Fruit fly (Drosophila melanogaster) whole organism, embryonic: ENCODE data around the gene CG34251.

Source experiments
- ATbp ChIP-seq: fragments of 200-800 bp; sonication (Bioruptor generic); optimal IDR thresholded peaks from 2 replicates; lab custom pipeline; 2017; ENCODE audit warnings: missing biosample characterization, mild to moderate bottlenecking, missing genetic modification characterization, missing genetic modification reagents
- CG10209 ChIP-seq: fragments of 200-800 bp; sonication (Bioruptor generic); optimal IDR thresholded peaks from 3 replicates; lab custom pipeline; 2017; ENCODE audit warnings: missing biosample characterization, mild to moderate bottlenecking, missing genetic modification characterization, missing genetic modification reagents
- CG10267 ChIP-seq: fragments of 200-800 bp; sonication (Bioruptor generic); optimal IDR thresholded peaks from 2 replicates; lab custom pipeline; 2018; ENCODE audit warnings: missing biosample characterization, mild to moderate bottlenecking, missing genetic modification characterization, moderate library complexity
- CG10321 ChIP-seq: fragments of 200-800 bp; sonication (Bioruptor generic); IDR thresholded peaks from 2 replicates; pipeline ENCODE4 v1.3.6; 2022; ENCODE audit warnings: missing biosample characterization, missing genetic modification characterization
- CG12071 ChIP-seq: fragments of 200-800 bp; sonication (Bioruptor generic); optimal IDR thresholded peaks from 3 replicates; lab custom pipeline; 2018; ENCODE audit warnings: missing biosample characterization, mild to moderate bottlenecking, missing genetic modification characterization
- CG14860 ChIP-seq: fragments of 200-800 bp; sonication (Bioruptor generic); IDR thresholded peaks from 3 replicates; pipeline ENCODE4 v1.3.6; 2022; ENCODE audit warnings: missing biosample characterization, missing genetic modification characterization; ENCODE audit not compliant: partially characterized antibody
- CG15011 ChIP-seq: fragments of 200-800 bp; sonication (Bioruptor generic); optimal IDR thresholded peaks from 3 replicates; lab custom pipeline; 2018; ENCODE audit warnings: missing biosample characterization, mild to moderate bottlenecking, missing genetic modification characterization
- CG1529 ChIP-seq: fragments of 200-800 bp; sonication (Bioruptor generic); optimal IDR thresholded peaks from 3 replicates; lab custom pipeline; 2018; ENCODE audit warnings: missing biosample characterization, missing genetic modification characterization
- CG17359 ChIP-seq: fragments of 200-800 bp; sonication (Bioruptor generic); optimal IDR thresholded peaks from 3 replicates; lab custom pipeline; 2018; ENCODE audit warnings: missing biosample characterization, mild to moderate bottlenecking, missing genetic modification characterization, moderate library complexity
- CG2116 ChIP-seq: fragments of 200-800 bp; sonication (Bioruptor generic); optimal IDR thresholded peaks from 3 replicates; lab custom pipeline; 2018; ENCODE audit warnings: missing biosample characterization, mild to moderate bottlenecking, missing genetic modification characterization
- CG2199 ChIP-seq: fragments of 200-800 bp; sonication (Bioruptor generic); IDR thresholded peaks from 3 replicates; pipeline ENCODE4 v1.3.6; 2022; ENCODE audit warnings: missing biosample characterization, missing genetic modification characterization
- CG2202 ChIP-seq: fragments of 200-800 bp; sonication (Bioruptor generic); optimal IDR thresholded peaks from 2 replicates; lab custom pipeline; 2018; ENCODE audit warnings: missing biosample characterization, mild to moderate bottlenecking, missing genetic modification characterization
- CG2875 ChIP-seq: fragments of 200-800 bp; sonication (Bioruptor generic); optimal IDR thresholded peaks from 2 replicates; lab custom pipeline; 2017; ENCODE audit warnings: missing biosample characterization, mild to moderate bottlenecking, missing genetic modification characterization, missing genetic modification reagents
- CG2889 ChIP-seq: fragments of 200-800 bp; sonication (Bioruptor generic); IDR thresholded peaks from 3 replicates; pipeline ENCODE4 v1.3.6; 2022; ENCODE audit warnings: missing biosample characterization, missing genetic modification characterization
- CG3163 ChIP-seq: fragments of 200-800 bp; sonication (Bioruptor generic); optimal IDR thresholded peaks from 3 replicates; lab custom pipeline; 2016; ENCODE audit warnings: missing biosample characterization, missing genetic modification characterization
- CG3281 ChIP-seq: fragments of 200-800 bp; sonication (Bioruptor generic); optimal IDR thresholded peaks from 3 replicates; lab custom pipeline; 2017; ENCODE audit warnings: missing biosample characterization, mild to moderate bottlenecking, missing genetic modification characterization
- CG3847 ChIP-seq: fragments of 200-800 bp; sonication (Bioruptor generic); IDR thresholded peaks from 2 replicates; pipeline ENCODE4 v1.3.6; 2022; ENCODE audit warnings: missing biosample characterization, missing genetic modification characterization
- CG3995 ChIP-seq: fragments of 200-800 bp; sonication (Bioruptor generic); optimal IDR thresholded peaks from 3 replicates; lab custom pipeline; 2016; ENCODE audit warnings: missing biosample characterization, missing genetic modification characterization
- CG4617 ChIP-seq: fragments of 200-800 bp; sonication (Bioruptor generic); optimal IDR thresholded peaks from 3 replicates; lab custom pipeline; 2016; ENCODE audit warnings: missing biosample characterization, missing genetic modification characterization, borderline replicate concordance
- CG4707 ChIP-seq: fragments of 200-800 bp; sonication (Bioruptor generic); optimal IDR thresholded peaks from 2 replicates; lab custom pipeline; 2018; ENCODE audit warnings: missing biosample characterization, mild to moderate bottlenecking, missing genetic modification characterization, moderate library complexity
- CG7556 ChIP-seq: fragments of 200-800 bp; sonication (Bioruptor generic); optimal IDR thresholded peaks from 2 replicates; lab custom pipeline; 2017; ENCODE audit warnings: missing biosample characterization, mild to moderate bottlenecking, missing genetic modification characterization
- CG8089 ChIP-seq: fragments of 200-800 bp; sonication (Bioruptor generic); optimal IDR thresholded peaks from 3 replicates; lab custom pipeline; 2016; ENCODE audit warnings: missing biosample characterization, missing genetic modification characterization
- MTF-1 ChIP-seq: fragments of 200-800 bp; sonication (Bioruptor generic); optimal IDR thresholded peaks from 2 replicates; lab custom pipeline; 2018; ENCODE audit warnings: missing biosample characterization, mild to moderate bottlenecking, missing genetic modification characterization, borderline replicate concordance
- Nf-YB ChIP-seq: fragments of 200-800 bp; sonication (Bioruptor generic); optimal IDR thresholded peaks from 3 replicates; lab custom pipeline; 2019; ENCODE audit warnings: missing biosample characterization, mild to moderate bottlenecking, missing genetic modification characterization, moderate library complexity
- Ptx1 ChIP-seq: fragments of 200-800 bp; sonication (Bioruptor generic); IDR thresholded peaks from 2 replicates; pipeline ENCODE4 v1.3.6; 2022; ENCODE audit warnings: missing biosample characterization, missing genetic modification characterization
- Sox100B ChIP-seq: fragments of 200-800 bp; sonication (Bioruptor generic); optimal IDR thresholded peaks from 3 replicates; lab custom pipeline; 2018; ENCODE audit warnings: missing biosample characterization, mild to moderate bottlenecking, missing genetic modification characterization
- Sry-β ChIP-seq: fragments of 200-800 bp; sonication (Bioruptor generic); optimal IDR thresholded peaks from 2 replicates; lab custom pipeline; 2018; ENCODE audit warnings: missing biosample characterization, mild to moderate bottlenecking, missing genetic modification characterization, moderate library complexity
- cad ChIP-seq: fragments of >200 bp; optimal IDR thresholded peaks from 2 replicates; lab custom pipeline; 2017; ENCODE audit warnings: missing biosample characterization, missing genetic modification characterization
- da ChIP-seq: fragments of 200-800 bp; sonication (Bioruptor generic); optimal IDR thresholded peaks from 2 replicates; lab custom pipeline; 2016; ENCODE audit warnings: missing biosample characterization, missing genetic modification characterization
- dati ChIP-seq: fragments of 200-800 bp; sonication (Bioruptor generic); IDR thresholded peaks from 2 replicates; pipeline ENCODE4 v1.3.6; 2022; ENCODE audit warnings: missing biosample characterization, missing genetic modification characterization
- dpn ChIP-seq, 2 experiments: fragments of 200-800 bp; sonication (Bioruptor generic); optimal IDR thresholded peaks; 3 replicates each; lab custom pipeline; 2016; ENCODE audit warnings: missing biosample characterization in 2 of 2, missing genetic modification characterization in 2 of 2
- dysf ChIP-seq: fragments of 200-800 bp; sonication (Bioruptor generic); IDR thresholded peaks from 3 replicates; pipeline ENCODE4 v1.3.6; 2022; ENCODE audit warnings: missing biosample characterization, missing genetic modification characterization
- ems ChIP-seq: fragments of 200-800 bp; sonication (Bioruptor generic); optimal IDR thresholded peaks from 3 replicates; lab custom pipeline; 2016; ENCODE audit warnings: missing biosample characterization, missing genetic modification characterization
- fd3F ChIP-seq: fragments of 200-800 bp; sonication (Bioruptor generic); optimal IDR thresholded peaks from 2 replicates; lab custom pipeline; 2018; ENCODE audit warnings: missing biosample characterization, mild to moderate bottlenecking, missing genetic modification characterization, moderate library complexity
- gcm ChIP-seq: fragments of 200-800 bp; sonication (Bioruptor generic); optimal IDR thresholded peaks from 2 replicates; lab custom pipeline; 2019; ENCODE audit warnings: missing biosample characterization, mild to moderate bottlenecking, missing genetic modification characterization, moderate library complexity
- gt ChIP-seq: fragments of 200-800 bp; sonication (Bioruptor generic); IDR thresholded peaks from 2 replicates; pipeline ENCODE4 v1.3.6; 2022; ENCODE audit warnings: missing biosample characterization, missing genetic modification characterization
- jigr1 ChIP-seq: fragments of 200-800 bp; sonication (Bioruptor generic); IDR thresholded peaks from 3 replicates; pipeline ENCODE4 v1.3.6; 2022; ENCODE audit warnings: missing biosample characterization, missing genetic modification characterization
- kay ChIP-seq: fragments of 200-800 bp; sonication (Bioruptor generic); optimal IDR thresholded peaks from 2 replicates; lab custom pipeline; 2016; ENCODE audit warnings: missing biosample characterization, missing genetic modification characterization
- ken ChIP-seq: fragments of 200-800 bp; sonication (Bioruptor generic); IDR thresholded peaks from 3 replicates; pipeline ENCODE4 v1.3.6; 2022; ENCODE audit warnings: missing biosample characterization, missing genetic modification characterization
- klu ChIP-seq: fragments of 200-800 bp; sonication (Bioruptor generic); IDR thresholded peaks from 2 replicates; pipeline ENCODE4 v1.3.6; 2022; ENCODE audit warnings: missing biosample characterization, missing genetic modification characterization
- mam ChIP-seq: fragments of 200-800 bp; sonication (Bioruptor generic); optimal IDR thresholded peaks from 3 replicates; lab custom pipeline; 2016; ENCODE audit warnings: missing biosample characterization, missing genetic modification characterization
- onecut ChIP-seq: fragments of 200-800 bp; sonication (Bioruptor generic); IDR thresholded peaks from 2 replicates; pipeline ENCODE4 v1.3.6; 2022; ENCODE audit warnings: missing biosample characterization, missing genetic modification characterization
- p53 ChIP-seq: fragments of 200-800 bp; sonication (Bioruptor generic); optimal IDR thresholded peaks from 2 replicates; lab custom pipeline; 2016; ENCODE audit warnings: missing biosample characterization, missing genetic modification characterization
- pfk ChIP-seq: fragments of 200-800 bp; sonication (Bioruptor generic); optimal IDR thresholded peaks from 2 replicates; lab custom pipeline; 2018; ENCODE audit warnings: missing biosample characterization, mild to moderate bottlenecking, missing genetic modification characterization, moderate library complexity
- pho ChIP-seq: fragments of 200-800 bp; sonication (Bioruptor generic); optimal IDR thresholded peaks from 2 replicates; lab custom pipeline; 2016; ENCODE audit warnings: missing biosample characterization, missing genetic modification characterization
- sqz ChIP-seq: fragments of 200-800 bp; sonication (Bioruptor generic); optimal IDR thresholded peaks from 3 replicates; lab custom pipeline; 2018; ENCODE audit warnings: missing biosample characterization, mild to moderate bottlenecking, missing genetic modification characterization
- trem ChIP-seq: fragments of 200-800 bp; optimal IDR thresholded peaks from 3 replicates; lab custom pipeline; 2019; ENCODE audit warnings: missing biosample characterization, mild to moderate bottlenecking, missing genetic modification characterization, moderate library complexity
- wek ChIP-seq: fragments of 200-800 bp; sonication (Bioruptor generic); optimal IDR thresholded peaks from 3 replicates; lab custom pipeline; 2018; ENCODE audit warnings: missing biosample characterization, mild to moderate bottlenecking, missing genetic modification characterization, moderate library complexity
- yki ChIP-seq: fragments of >200 bp; optimal IDR thresholded peaks from 3 replicates; lab custom pipeline; 2018

CG34251 gene

dm6 chr3L:17658423-17659267, 12.8 kb upstream of the CG34251 start (continued):
- TF ChIP-seq cad (GFP tag; lab: Kevin White, UChicago) (no peak), dpn (GFP tag; optimal IDR thresholded peaks at IDR 0.05; lab: Kevin White, UChicago) (peak; percentile 93 to 94), ems (peak; percentile 89), jigr1 (GFP tag; lab: Robert Waterston, UW) (peak; percentile 70; the same call in 2 of the 3 replicates), CG8089 (GFP tag; lab: Kevin White, UChicago) (peak; percentile 74), CG2889 (GFP tag; lab: Robert Waterston, UW) (peak; percentile 92), CG10321 (GFP tag; lab: Robert Waterston, UW) (peak; percentile 66; the same call in 1 of the 2 replicates), CG2202 (tag; lab: Kevin White, UChicago) (peak; percentile 56), mam (GFP tag; lab: Kevin White, UChicago) (peak; percentile 96), fd3F (GFP tag; lab: Kevin White, UChicago) (peak; percentile 82), p53 (peak; percentile 70), pho (GFP tag; lab: Kevin White, UChicago) (peak; percentile 92), CG14860 (GFP tag; lab: Robert Waterston, UW) (no peak), CG3847 (GFP tag; lab: Robert Waterston, UW) (peak; percentile 91), CG7556 (GFP tag; lab: Kevin White, UChicago) (peak; percentile 72), Ptx1 (GFP tag; lab: Robert Waterston, UW) (peak; percentile 92), gt (peak; percentile 69; the same call in 1 of the 2 replicates), ken (peak; percentile 92), CG12071 (GFP tag; lab: Kevin White, UChicago) (peak; percentile 93), sqz (peak; percentile 30), kay (GFP tag; lab: Kevin White, UChicago) (peak; percentile 85), CG10267 (tag; lab: Kevin White, UChicago) (peak; percentile 52), CG1529 (GFP tag; lab: Kevin White, UChicago) (peak; percentile 73), da (GFP tag; lab: Kevin White, UChicago) (peak; percentile 77), dysf (GFP tag; lab: Robert Waterston, UW) (peak; percentile 93), wek (GFP tag; lab: Kevin White, UChicago) (peak; percentile 82), ATbp (GFP tag; lab: Kevin White, UChicago) (peak; percentile 88), trem (tag; lab: Kevin White, UChicago) (peak; percentile 54), CG4617 (GFP tag; lab: Kevin White, UChicago) (peak; percentile 81), CG3995 (GFP tag; lab: Kevin White, UChicago) (peak; percentile 60), onecut (GFP tag; lab: Robert Waterston, UW) (peak; percentile 80), Nf-YB (GFP tag; lab: Kevin White, UChicago) (peak; percentile 62), klu (GFP tag; lab: Robert Waterston, UW) (peak; percentile 85), CG15011 (GFP tag; lab: Kevin White, UChicago) (peak; percentile 77), pfk (GFP tag; lab: Kevin White, UChicago) (no peak), Sox100B (peak; percentile 42), gcm (GFP tag; lab: Kevin White, UChicago) (peak; percentile 60), dati (GFP tag; lab: Robert Waterston, UW) (peak; percentile 76), CG2875 (GFP tag; lab: Kevin White, UChicago) (peak; percentile 83), yki (lab: Kevin White, UChicago) (no peak), CG2199 (GFP tag; lab: Robert Waterston, UW) (peak; percentile 86), CG3163 (GFP tag; lab: Kevin White, UChicago) (peak; percentile 73), CG3281 (GFP tag; lab: Kevin White, UChicago) (peak; percentile 89), MTF-1 (GFP tag; lab: Kevin White, UChicago) (peak; percentile 87), Sry-β (GFP tag; lab: Kevin White, UChicago) (no peak), CG10209 (GFP tag; lab: Kevin White, UChicago) (peak; percentile 84), CG17359 (peak; percentile 91), CG4707 (peak; percentile 70), CG2116 (peak; percentile 59)
